Worm (Caenorhabditis elegans): Measurements from ENCODE around the gene C36A4.11.

DNA sequence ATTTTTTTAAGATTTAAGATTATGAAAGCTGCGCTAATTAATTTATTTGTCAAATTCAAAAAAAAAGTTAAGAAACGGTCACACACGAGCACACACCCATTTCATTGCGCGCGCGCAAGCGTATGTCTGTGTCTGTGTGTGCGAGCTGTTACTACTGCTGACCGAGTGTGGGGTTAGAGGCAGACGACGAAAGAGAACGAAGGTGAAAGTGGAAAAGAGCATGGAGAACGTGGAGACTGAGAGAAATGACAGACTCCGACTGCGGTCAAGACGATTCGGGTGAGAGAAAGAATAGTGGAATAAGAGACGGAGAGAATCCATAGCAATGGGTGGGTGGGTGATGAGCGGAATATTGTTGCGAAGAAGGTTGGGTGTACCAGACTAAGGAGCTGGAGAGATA is 20.2 kb upstream of the C36A4.11 start:
- TF ChIP-seq elt-3 (tag; optimal IDR thresholded peaks at IDR 0.05) (no peak), lin-15B (tag; optimal IDR thresholded peaks at IDR 0.05) (peak; percentile 57), nhr-25 (tag; optimal IDR thresholded peaks at IDR 0.05) (peak; percentile 64), fkh-10 (GFP tag; optimal IDR thresholded peaks at IDR 0.05) (no peak), pqm-1 (tag; optimal IDR thresholded peaks at IDR 0.05) (peak; percentile 54), mdl-1 (tag; optimal IDR thresholded peaks at IDR 0.05) (no peak), ama-1 (optimal IDR thresholded peaks at IDR 0.05) (no peak), nhr-76 (tag; optimal IDR thresholded peaks at IDR 0.05) (no peak), zag-1 (tag; optimal IDR thresholded peaks at IDR 0.05) (no peak), fos-1 (tag; optimal IDR thresholded peaks at IDR 0.05) (no peak), egl-5 (tag; optimal IDR thresholded peaks at IDR 0.05) (no peak), lin-39 (tag; optimal IDR thresholded peaks at IDR 0.05) (peak; percentile 19)
